Fruit fly (Drosophila melanogaster): ENCODE data around the gene CG14712.
A peak's percentile ranks its signal among the peaks of the same experiment; 100 is the strongest.

CG14712 gene

DNA sequence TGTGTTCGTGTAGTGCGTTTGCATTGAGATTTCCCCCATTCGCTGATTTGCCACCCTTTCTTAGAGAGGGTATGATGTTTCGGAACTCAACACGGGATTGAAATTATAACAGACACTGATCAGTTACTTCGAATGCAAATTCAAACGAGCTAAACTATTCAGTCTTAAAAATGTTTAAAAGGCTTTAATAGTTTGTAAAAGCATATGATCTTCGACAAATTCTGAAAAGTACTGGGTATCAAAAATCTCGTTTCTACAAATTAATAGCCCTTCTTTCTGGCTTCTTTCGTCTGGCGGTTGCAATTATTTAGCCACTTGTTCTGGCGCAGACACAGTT, 46.3 kb upstream of the CG14712 start (continued):
- TF ChIP-seq CG17359 (tag; optimal IDR thresholded peaks at IDR 0.05), result peak; percentile 85
- TF ChIP-seq sima (GFP tag; optimal IDR thresholded peaks at IDR 0.05), result no peak
- TF ChIP-seq bbx (GFP tag; IDR thresholded peaks at IDR 0.05; ENCODE audit: partially characterized antibody), result no peak
- peak; percentile 12 for TF ChIP-seq Nf-YB (GFP tag; optimal IDR thresholded peaks at IDR 0.05)
- TF ChIP-seq CG11560 (tag; IDR thresholded peaks at IDR 0.05), result no peak
- no peak for TF ChIP-seq ATbp (GFP tag; optimal IDR thresholded peaks at IDR 0.05)
- peak; percentile 84 for TF ChIP-seq D19B (GFP tag; optimal IDR thresholded peaks at IDR 0.05)
- no peak for TF ChIP-seq gsb-n (tag; optimal IDR thresholded peaks at IDR 0.05)
- TF ChIP-seq CG10543 (GFP tag; optimal IDR thresholded peaks at IDR 0.05), result no peak
- peak; percentile 56 for TF ChIP-seq ems (GFP tag; optimal IDR thresholded peaks at IDR 0.05)
- no peak for TF ChIP-seq prd (optimal IDR thresholded peaks at IDR 0.05)
- TF ChIP-seq prd (GFP tag; IDR thresholded peaks at IDR 0.05), result peak; percentile 76
- peak; percentile 29 for TF ChIP-seq tin (GFP tag; optimal IDR thresholded peaks at IDR 0.05)
- TF ChIP-seq CG15011 (GFP tag; optimal IDR thresholded peaks at IDR 0.05), result no peak
- no peak for TF ChIP-seq fd64A (GFP tag; optimal IDR thresholded peaks at IDR 0.05)
- peak; percentile 73 to 77 for TF ChIP-seq bsh (GFP tag; optimal IDR thresholded peaks at IDR 0.05)
- peak; percentile 27 for TF ChIP-seq CG6854 (GFP tag; optimal IDR thresholded peaks at IDR 0.05)
- no peak for TF ChIP-seq scrt (GFP tag; optimal IDR thresholded peaks at IDR 0.05)
- no peak for TF ChIP-seq h (optimal IDR thresholded peaks at IDR 0.05)
- no peak for TF ChIP-seq CG4282 (GFP tag; optimal IDR thresholded peaks at IDR 0.05)
- TF ChIP-seq Myb (GFP tag; optimal IDR thresholded peaks at IDR 0.05), result peak; percentile 23
- peak; percentile 55 for TF ChIP-seq CG9727 (GFP tag; optimal IDR thresholded peaks at IDR 0.05)
- TF ChIP-seq CG12942 (GFP tag; optimal IDR thresholded peaks at IDR 0.05), result peak; percentile 72
- no peak for TF ChIP-seq CG11723 (GFP tag; optimal IDR thresholded peaks at IDR 0.05)
- no peak; the same call in 2 of the 3 replicates for TF ChIP-seq CG17361 (GFP tag; IDR thresholded peaks at IDR 0.05)
- no peak for TF ChIP-seq knrl (GFP tag; IDR thresholded peaks at IDR 0.05; ENCODE audit: partially characterized antibody)
- peak; percentile 63 for TF ChIP-seq CG8944 (GFP tag; optimal IDR thresholded peaks at IDR 0.05)
- peak; percentile 90 for TF ChIP-seq sens (GFP tag)
- TF ChIP-seq Fer1 (GFP tag; optimal IDR thresholded peaks at IDR 0.05), result peak; percentile 45
- peak; percentile 12 for TF ChIP-seq CG18011 (GFP tag; optimal IDR thresholded peaks at IDR 0.05)
- TF ChIP-seq CG8388 (GFP tag; optimal IDR thresholded peaks at IDR 0.05), result peak; percentile 71
- peak; percentile 75 for TF ChIP-seq HLH3B (GFP tag; IDR thresholded peaks at IDR 0.05)
- TF ChIP-seq sc (optimal IDR thresholded peaks at IDR 0.05), result no peak
- peak; percentile 45 for TF ChIP-seq sc (GFP tag; optimal IDR thresholded peaks at IDR 0.05)
- no peak for TF ChIP-seq CG11085 (GFP tag; IDR thresholded peaks at IDR 0.05)
- TF ChIP-seq Lhr (GFP tag; optimal IDR thresholded peaks at IDR 0.05), result no peak
- peak; percentile 75 for TF ChIP-seq oc (tag; optimal IDR thresholded peaks at IDR 0.05)
- peak; percentile 60 for TF ChIP-seq Fer3 (tag; optimal IDR thresholded peaks at IDR 0.05)
- peak; percentile 75 for TF ChIP-seq unpg (GFP tag; optimal IDR thresholded peaks at IDR 0.05)
- peak; percentile 56 for TF ChIP-seq en (GFP tag; optimal IDR thresholded peaks at IDR 0.05)
- TF ChIP-seq Awh (GFP tag; IDR thresholded peaks at IDR 0.05), result peak; percentile 89
- TF ChIP-seq CG14441 (GFP tag; IDR thresholded peaks at IDR 0.05), result peak; percentile 90
- peak; percentile 47 for TF ChIP-seq Dek (tag; optimal IDR thresholded peaks at IDR 0.05)
- no peak for TF ChIP-seq CG3726 (GFP tag; IDR thresholded peaks at IDR 0.05)
- TF ChIP-seq fru (optimal IDR thresholded peaks at IDR 0.05), result no peak
- TF ChIP-seq CG16863 (GFP tag; optimal IDR thresholded peaks at IDR 0.05), result peak; percentile 60
- TF ChIP-seq dati (GFP tag; IDR thresholded peaks at IDR 0.05), result peak; percentile 73
- TF ChIP-seq pho (GFP tag; optimal IDR thresholded peaks at IDR 0.05), result peak; percentile 20
- no peak for TF ChIP-seq lov (optimal IDR thresholded peaks at IDR 0.05)
- TF ChIP-seq lov (GFP tag; IDR thresholded peaks at IDR 0.05), result peak; percentile 62; the same call in 2 of the 3 replicates
- peak; percentile 21; the same call in 1 of the 3 replicates for TF ChIP-seq B-H1 (GFP tag; IDR thresholded peaks at IDR 0.05)
- TF ChIP-seq Nf-YA (GFP tag; IDR thresholded peaks at IDR 0.05), result peak; percentile 64; the same call in 1 of the 2 replicates
- no peak for TF ChIP-seq grn (GFP tag; optimal IDR thresholded peaks at IDR 0.05)

All from whole organism, embryonic.